Fruit fly (Drosophila melanogaster) whole organism, wandering third instar larva: ENCODE measurements around the gene CG14892.

Experiments
- CG32264 ChIP-seq: fragments of 200-800 bp; sonication (Bioruptor generic); optimal IDR thresholded peaks from 2 replicates; lab custom pipeline; 2016; ENCODE audit warnings: missing biosample characterization, missing genetic modification characterization
- CG9705 ChIP-seq: fragments of 200-800 bp; sonication (Bioruptor generic); optimal IDR thresholded peaks from 2 replicates; lab custom pipeline; 2018; ENCODE audit warnings: missing biosample characterization, mild to moderate bottlenecking, missing genetic modification characterization
- CrebA ChIP-seq: fragments of 200-800 bp; sonication (Bioruptor generic); optimal IDR thresholded peaks from 2 replicates; lab custom pipeline; 2016; ENCODE audit warnings: missing biosample characterization, mild to moderate bottlenecking, missing genetic modification characterization, borderline replicate concordance
- HLH106 ChIP-seq: fragments of 200-800 bp; optimal IDR thresholded peaks from 3 replicates; lab custom pipeline; 2019; ENCODE audit warnings: missing biosample characterization, mild to moderate bottlenecking, missing genetic modification characterization, moderate library complexity
- Hr83 ChIP-seq: fragments of 200-300 bp; sonication (Bioruptor generic); optimal IDR thresholded peaks from 2 replicates; lab custom pipeline; 2016; ENCODE audit warnings: missing biosample characterization, mild to moderate bottlenecking, missing genetic modification characterization, moderate library complexity; ENCODE audit not compliant: poor library complexity, severe bottlenecking
- Mio ChIP-seq: sonication (Bioruptor generic); optimal IDR thresholded peaks from 2 replicates; lab custom pipeline; 2016; ENCODE audit warnings: missing biosample characterization, missing genetic modification characterization
- OdsH ChIP-seq: fragments of 200-800 bp; sonication (Bioruptor generic); optimal IDR thresholded peaks from 2 replicates; lab custom pipeline; 2016; ENCODE audit warnings: missing biosample characterization, mild to moderate bottlenecking, missing genetic modification characterization
- Rel ChIP-seq, 2 experiments: fragments of 200-800 bp; sonication (Bioruptor generic) in 1 of 2; optimal IDR thresholded peaks; 2 replicates in 1 of 2; 3 replicates in 1 of 2; lab custom pipeline; 2016 to 2019; ENCODE audit warnings: mild to moderate bottlenecking in 2 of 2, missing biosample characterization in 2 of 2, missing genetic modification characterization in 2 of 2, moderate library complexity in 1 of 2
- Sp1 ChIP-seq: fragments of 200-800 bp; sonication (Bioruptor generic); optimal IDR thresholded peaks from 3 replicates; lab custom pipeline; 2019; ENCODE audit warnings: missing biosample characterization, mild to moderate bottlenecking, missing genetic modification characterization, moderate library complexity
- dsf ChIP-seq: sonication (Bioruptor generic); optimal IDR thresholded peaks from 2 replicates; lab custom pipeline; 2016; ENCODE audit warnings: missing biosample characterization, missing genetic modification characterization, borderline replicate concordance
- ey ChIP-seq: fragments of 200-800 bp; sonication (Bioruptor generic); optimal IDR thresholded peaks from 2 replicates; lab custom pipeline; 2016; ENCODE audit warnings: missing biosample characterization, missing genetic modification characterization
- foxo ChIP-seq, 2 experiments: fragments of 200-800 bp; sonication (Bioruptor generic); optimal IDR thresholded peaks; 2 replicates in 1 of 2; 3 replicates in 1 of 2; lab custom pipeline; 2016 to 2017; ENCODE audit warnings: missing biosample characterization in 2 of 2, missing genetic modification characterization in 2 of 2
- psq ChIP-seq: fragments of 200-800 bp; sonication (Bioruptor generic); optimal IDR thresholded peaks from 3 replicates; lab custom pipeline; 2017; ENCODE audit warnings: missing biosample characterization, mild to moderate bottlenecking, missing genetic modification characterization, moderate library complexity
- rgr ChIP-seq: fragments of 200-800 bp; sonication (Bioruptor generic); optimal IDR thresholded peaks from 3 replicates; lab custom pipeline; 2016; ENCODE audit warnings: missing biosample characterization, mild to moderate bottlenecking, missing genetic modification characterization
- sage ChIP-seq: fragments of 200-800 bp; sonication (Bioruptor generic); optimal IDR thresholded peaks from 2 replicates; lab custom pipeline; 2016; ENCODE audit warnings: missing biosample characterization, mild to moderate bottlenecking, missing genetic modification characterization
- sv ChIP-seq: fragments of 200-800 bp; sonication (Bioruptor generic); optimal IDR thresholded peaks from 3 replicates; lab custom pipeline; 2016; ENCODE audit warnings: missing biosample characterization, missing genetic modification characterization
- tai ChIP-seq: sonication (Bioruptor generic); optimal IDR thresholded peaks from 2 replicates; lab custom pipeline; 2016; ENCODE audit warnings: missing biosample characterization, missing genetic modification characterization
- woc ChIP-seq: sonication (Bioruptor generic); optimal IDR thresholded peaks from 2 replicates; lab custom pipeline; 2016; ENCODE audit warnings: missing biosample characterization, mild to moderate bottlenecking, missing genetic modification characterization

CG14892 gene

DNA sequence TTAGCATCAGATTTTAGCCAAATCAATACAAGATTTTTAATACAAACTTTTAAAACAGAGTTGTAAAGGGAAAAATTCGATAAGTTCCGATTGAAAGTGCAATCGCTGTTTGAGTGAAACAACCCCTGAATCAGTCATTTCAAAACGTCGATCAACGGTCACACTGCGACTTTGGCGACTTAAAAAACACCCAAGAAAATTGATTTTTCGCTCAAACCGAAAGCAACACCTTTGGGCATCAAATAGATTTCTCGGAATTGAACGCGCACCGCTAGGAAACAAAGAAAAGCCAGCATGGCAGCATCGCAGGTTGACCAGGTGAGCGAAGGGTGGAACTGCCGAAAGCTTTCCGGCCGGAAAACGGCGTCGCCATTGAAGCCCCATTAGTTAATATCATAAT lies 49.4 kb downstream of the CG14892 start, which contains the start of gene Arl6IP1:
Gene Arl6IP1 (plus strand): TSS at position 15 of the 400 bp plus-strand sequence.
- no peak for TF ChIP-seq rgr (GFP tag; lab: Kevin White, UChicago)
- no peak for TF ChIP-seq tai (GFP tag; lab: Kevin White, UChicago)
- TF ChIP-seq sv (GFP tag; lab: Kevin White, UChicago) = no peak
- TF ChIP-seq woc (GFP tag; lab: Kevin White, UChicago) = no peak
- no peak for TF ChIP-seq CG9705 (GFP tag; lab: Kevin White, UChicago)
- no peak for TF ChIP-seq HLH106 (tag; lab: Kevin White, UChicago)
- TF ChIP-seq CG32264 (GFP tag; lab: Kevin White, UChicago) = no peak
- TF ChIP-seq Hr83 (GFP tag; lab: Kevin White, UChicago) = no peak
- no peak for TF ChIP-seq sage (GFP tag; lab: Kevin White, UChicago)
- no peak for TF ChIP-seq Sp1
- no peak for TF ChIP-seq foxo (GFP tag; optimal IDR thresholded peaks at IDR 0.05; lab: Kevin White, UChicago)
- TF ChIP-seq Mio = no peak
- no peak for TF ChIP-seq OdsH (GFP tag; lab: Kevin White, UChicago)
- no peak for TF ChIP-seq CrebA
- no peak for TF ChIP-seq dsf (GFP tag; lab: Kevin White, UChicago)
- no peak for TF ChIP-seq ey
- no peak for TF ChIP-seq Rel (GFP tag; optimal IDR thresholded peaks at IDR 0.05; lab: Kevin White, UChicago)
- TF ChIP-seq Rel (tag; optimal IDR thresholded peaks at IDR 0.05; lab: Kevin White, UChicago) = no peak
- no peak for TF ChIP-seq psq (GFP tag; lab: Kevin White, UChicago)
